Fruit fly (Drosophila melanogaster) ovary, adult (tissue): ENCODE data around the gene Rpp14b.
A peak's percentile ranks its signal among the peaks of the same experiment; 100 is the strongest.

Experiments
- CG17801 ChIP-seq: fragments of 200-800 bp; optimal IDR thresholded peaks from 2 replicates; lab custom pipeline; 2019; ENCODE audit warnings: missing biosample characterization, mild to moderate bottlenecking, missing genetic modification characterization, moderate library complexity; ENCODE audit not compliant: partially characterized antibody

The Rpp14b gene

dm6 chr3R:30038628-30039027 is 17.1 kb upstream of the Rpp14b start, which contains the start of gene janB:
Gene janB, minus strand, starts transcription at chr3R:30038728.
- TF ChIP-seq CG17801 (GFP tag; lab: Kevin White, UChicago): no peak

- TF ChIP-seq CG17801 (GFP tag; lab: Kevin White, UChicago): no peak
Observed at dm6 chr3R:30039494-30039893, 16.3 kb upstream of the Rpp14b start, which contains the start of the genes janA, Sry-alpha and Sry-beta. Gene janA, minus strand, starts transcription at chr3R:30039533. Gene Sry-alpha, plus strand, starts transcription at chr3R:30039719. Gene Sry-beta, plus strand, starts transcription at chr3R:30039719.

- TF ChIP-seq CG17801 (GFP tag; lab: Kevin White, UChicago): no peak
Observed at dm6 chr3R:30040879-30041278, 14.9 kb upstream of the Rpp14b start.

- TF ChIP-seq CG17801 (GFP tag; lab: Kevin White, UChicago): peak; percentile 68
Observed at dm6 chr3R:30043139-30043744, 12.5 kb upstream of the Rpp14b start, which contains the start of gene Sry-delta. Gene Sry-delta, plus strand, starts transcription at chr3R:30043341.

- TF ChIP-seq CG17801 (GFP tag; lab: Kevin White, UChicago): peak; percentile 95
Observed at dm6 chr3R:30046029-30047001, 9.4 kb upstream of the Rpp14b start, which contains the start of the genes RpL32 and CG7943. Gene RpL32, minus strand, starts transcription at chr3R:30046161. Gene CG7943, plus strand, starts transcription at chr3R:30046470.

- no peak for TF ChIP-seq CG17801 (GFP tag; lab: Kevin White, UChicago)
Observed at dm6 chr3R:30050448-30050847, 5.3 kb upstream of the Rpp14b start.

dm6 chr3R:30051933-30052332 is 3.8 kb upstream of the Rpp14b start, which contains the start of gene CG15528:
Gene CG15528, minus strand, starts transcription at chr3R:30052112.
- no peak for TF ChIP-seq CG17801 (GFP tag; lab: Kevin White, UChicago)

- peak; percentile 41 for TF ChIP-seq CG17801 (GFP tag; lab: Kevin White, UChicago)
Observed at dm6 chr3R:30052455-30053046, 3.2 kb upstream of the Rpp14b start, which contains the start of gene Jasper. Gene Jasper, plus strand, starts transcription at chr3R:30052514.

dm6 chr3R:30056592-30057135 is 907 bp downstream of the Rpp14b start, which contains the start of the genes CG7950 and Rpp14a:
Gene CG7950, plus strand, starts transcription at chr3R:30056859.
Gene Rpp14a, plus strand, starts transcription at chr3R:30056859.
- TF ChIP-seq CG17801 (GFP tag; lab: Kevin White, UChicago): peak; percentile 90

- TF ChIP-seq CG17801 (GFP tag; lab: Kevin White, UChicago): peak; percentile 12
Observed at dm6 chr3R:30058057-30058868, 2.5 kb downstream of the Rpp14b start, which contains the start of gene sima. Gene sima, plus strand, starts transcription at chr3R:30058311.

- no peak for TF ChIP-seq CG17801 (GFP tag; lab: Kevin White, UChicago)
Observed at dm6 chr3R:30059944-30060343, 4.2 kb downstream of the Rpp14b start.

- TF ChIP-seq CG17801 (GFP tag; lab: Kevin White, UChicago): no peak
Observed at dm6 chr3R:30060451-30061153, 4.8 kb downstream of the Rpp14b start.

dm6 chr3R:30061154-30061482 is 5.4 kb downstream of the Rpp14b start:
- peak; percentile 13 for TF ChIP-seq CG17801 (GFP tag; lab: Kevin White, UChicago)
